Fruit fly (Drosophila melanogaster): Measurements from ENCODE around the gene Prosbeta3.

DNA sequence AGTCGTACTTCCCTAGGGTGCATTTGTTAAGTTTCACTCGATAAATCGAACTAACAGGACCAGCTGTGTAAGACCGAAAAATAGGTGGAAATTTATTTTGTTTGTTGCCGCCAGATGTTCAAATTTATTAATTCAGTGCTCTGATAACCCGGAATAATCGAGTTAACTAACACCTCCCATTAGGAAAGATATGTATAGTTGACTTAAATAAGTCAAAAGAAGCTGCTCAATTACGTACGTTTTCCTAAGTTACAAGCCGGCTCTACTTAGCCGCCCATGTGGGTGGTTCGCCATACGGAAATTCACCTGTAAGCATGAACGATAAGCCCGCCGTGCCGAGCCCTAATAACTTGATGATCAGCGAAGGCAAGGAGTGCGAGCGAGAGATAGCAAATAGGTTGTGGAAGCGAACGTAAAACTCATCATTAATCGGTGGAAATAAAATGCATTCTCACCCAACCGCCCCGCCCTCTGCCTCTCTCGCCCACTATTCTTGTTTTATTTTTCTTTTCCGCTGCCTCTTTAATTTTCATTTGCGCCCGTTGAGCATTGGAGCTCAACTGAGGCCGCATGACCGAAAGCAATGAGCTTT, 47.9 kb upstream of the Prosbeta3 start:
- TF ChIP-seq CG8478 (optimal IDR thresholded peaks at IDR 0.05) (no peak), CTCF (optimal IDR thresholded peaks at IDR 0.05) (no peak)

All from S2 (cell line).